Fruit fly (Drosophila melanogaster): ENCODE measurements around the gene Polr1D.

- TF ChIP-seq Ets98B (GFP tag; IDR thresholded peaks at IDR 0.05), result no peak
- no peak for TF ChIP-seq CG15710 (tag; optimal IDR thresholded peaks at IDR 0.05)
- no peak for TF ChIP-seq Pif1B (GFP tag; optimal IDR thresholded peaks at IDR 0.05)
- TF ChIP-seq Pif1A (GFP tag; optimal IDR thresholded peaks at IDR 0.05), result no peak
- no peak for TF ChIP-seq rn (GFP tag; IDR thresholded peaks at IDR 0.05)
- no peak for TF ChIP-seq CG17806 (tag; optimal IDR thresholded peaks at IDR 0.05)
- no peak for TF ChIP-seq CG10348 (GFP tag; IDR thresholded peaks at IDR 0.05)
- TF ChIP-seq gl (tag; optimal IDR thresholded peaks at IDR 0.05), result no peak
- TF ChIP-seq Snoo (tag; optimal IDR thresholded peaks at IDR 0.05), result no peak
- TF ChIP-seq CG12605 (GFP tag; IDR thresholded peaks at IDR 0.05), result no peak
- no peak for TF ChIP-seq CG8159 (tag; optimal IDR thresholded peaks at IDR 0.05)
- TF ChIP-seq CG32121 (GFP tag; IDR thresholded peaks at IDR 0.05), result no peak
- no peak for TF ChIP-seq CG34367 (tag; optimal IDR thresholded peaks at IDR 0.05)
Measured at dm6 chr2L:19096361-19096760, 38.7 kb downstream of the Polr1D start.
